Fruit fly (Drosophila melanogaster) whole organism, embryonic: Measurements from ENCODE around the gene Arl5.

Experiments
- Asciz ChIP-seq: fragments of 200-800 bp; sonication (Bioruptor generic); optimal IDR thresholded peaks from 2 replicates; lab custom pipeline; 2017; ENCODE audit warnings: missing biosample characterization, mild to moderate bottlenecking, missing genetic modification characterization, missing genetic modification reagents
- Blimp-1 ChIP-seq: fragments of 200-800 bp; sonication (Bioruptor generic); optimal IDR thresholded peaks from 3 replicates; lab custom pipeline; 2018; ENCODE audit warnings: missing biosample characterization, missing genetic modification characterization, mild to moderate bottlenecking, moderate library complexity, missing genetic modification reagents
- Bteb2 ChIP-seq: fragments of 200-800 bp; sonication (Bioruptor generic); optimal IDR thresholded peaks from 2 replicates; lab custom pipeline; 2016; ENCODE audit warnings: missing biosample characterization, missing genetic modification characterization
- CG10366 ChIP-seq: fragments of 200-800 bp; sonication (Bioruptor generic); IDR thresholded peaks from 2 replicates; pipeline ENCODE4 v1.3.6; 2022; ENCODE audit warnings: missing biosample characterization, missing genetic modification characterization
- CG12659 ChIP-seq: fragments of 200-800 bp; sonication (Bioruptor generic); optimal IDR thresholded peaks from 3 replicates; lab custom pipeline; 2017; ENCODE audit warnings: mild to moderate bottlenecking, missing biosample characterization, missing genetic modification reagents, missing genetic modification characterization
- CG12769 ChIP-seq: fragments of 200-800 bp; sonication (Bioruptor generic); optimal IDR thresholded peaks from 2 replicates; lab custom pipeline; 2019; ENCODE audit warnings: missing biosample characterization, mild to moderate bottlenecking, missing genetic modification characterization, moderate library complexity
- CG13287 ChIP-seq: fragments of 200-800 bp; sonication (Bioruptor generic); IDR thresholded peaks from 2 replicates; pipeline ENCODE4 v1.3.6; 2022; ENCODE audit warnings: missing biosample characterization, missing genetic modification characterization; ENCODE audit not compliant: partially characterized antibody
- CG14710 ChIP-seq: fragments of 200-800 bp; sonication (Bioruptor generic); optimal IDR thresholded peaks from 3 replicates; lab custom pipeline; 2019; ENCODE audit warnings: missing biosample characterization, mild to moderate bottlenecking, missing genetic modification characterization, moderate library complexity
- CG1602 ChIP-seq: fragments of 200-800 bp; sonication (Bioruptor generic); optimal IDR thresholded peaks from 3 replicates; lab custom pipeline; 2016; ENCODE audit warnings: missing biosample characterization, missing genetic modification characterization
- CG18599 ChIP-seq: fragments of 200-800 bp; sonication (Bioruptor generic); optimal IDR thresholded peaks from 3 replicates; lab custom pipeline; 2017; ENCODE audit warnings: missing biosample characterization, missing genetic modification characterization, mild to moderate bottlenecking, moderate library complexity, missing genetic modification reagents
- CG4328 ChIP-seq: fragments of 200-800 bp; sonication (Bioruptor generic); optimal IDR thresholded peaks from 3 replicates; lab custom pipeline; 2017; ENCODE audit warnings: missing biosample characterization, missing genetic modification reagents, missing genetic modification characterization
- CG7372 ChIP-seq: fragments of 200-800 bp; sonication (Bioruptor generic); IDR thresholded peaks from 2 replicates; pipeline ENCODE4 v1.3.6; 2022; ENCODE audit warnings: missing biosample characterization, missing genetic modification characterization
- CG9876 ChIP-seq: fragments of 200-800 bp; sonication (Bioruptor generic); optimal IDR thresholded peaks from 2 replicates; lab custom pipeline; 2016; ENCODE audit warnings: missing biosample characterization, missing genetic modification characterization
- D19B ChIP-seq: fragments of 200-800 bp; sonication (Bioruptor generic); optimal IDR thresholded peaks from 2 replicates; lab custom pipeline; 2017; ENCODE audit warnings: missing biosample characterization, mild to moderate bottlenecking, missing genetic modification characterization
- Dek ChIP-seq: fragments of 200-800 bp; sonication (Bioruptor generic); optimal IDR thresholded peaks from 3 replicates; lab custom pipeline; 2019; ENCODE audit warnings: missing biosample characterization, mild to moderate bottlenecking, missing genetic modification characterization, moderate library complexity
- Doc3 ChIP-seq: fragments of 200-800 bp; sonication (Bioruptor generic); IDR thresholded peaks from 3 replicates; pipeline ENCODE4 v1.3.6; 2022; ENCODE audit warnings: missing biosample characterization, missing genetic modification characterization; ENCODE audit not compliant: partially characterized antibody
- Elba2 ChIP-seq: fragments of 200-800 bp; sonication (Bioruptor generic); optimal IDR thresholded peaks from 3 replicates; lab custom pipeline; 2016; ENCODE audit warnings: missing biosample characterization, missing genetic modification characterization
- Ets97D ChIP-seq: fragments of 200-800 bp; sonication (Bioruptor generic); optimal IDR thresholded peaks from 3 replicates; lab custom pipeline; 2016; ENCODE audit warnings: missing biosample characterization, missing genetic modification characterization
- Fer3 ChIP-seq: fragments of 200-800 bp; sonication (Bioruptor generic); optimal IDR thresholded peaks from 2 replicates; lab custom pipeline; 2018; ENCODE audit warnings: missing biosample characterization, mild to moderate bottlenecking, missing genetic modification characterization, moderate library complexity
- H2.0 ChIP-seq: fragments of 200-800 bp; sonication (Bioruptor generic); IDR thresholded peaks from 2 replicates; pipeline ENCODE4 v1.3.6; 2022; ENCODE audit warnings: missing biosample characterization, missing genetic modification characterization
- HLH4C ChIP-seq: fragments of 200-800 bp; sonication (Bioruptor generic); IDR thresholded peaks from 3 replicates; pipeline ENCODE4 v1.3.6; 2022; ENCODE audit warnings: missing biosample characterization, missing genetic modification characterization; ENCODE audit not compliant: partially characterized antibody
- Lhr ChIP-seq: fragments of 200-800 bp; sonication (Bioruptor generic); optimal IDR thresholded peaks from 3 replicates; lab custom pipeline; 2017; ENCODE audit warnings: mild to moderate bottlenecking, missing biosample characterization, missing genetic modification reagents, missing genetic modification characterization
- NC2β ChIP-seq: fragments of 200-800 bp; sonication (Bioruptor generic); optimal IDR thresholded peaks from 2 replicates; lab custom pipeline; 2016; ENCODE audit warnings: missing biosample characterization, missing genetic modification characterization
- Optix ChIP-seq: fragments of 200-800 bp; sonication (Bioruptor generic); IDR thresholded peaks from 3 replicates; pipeline ENCODE4 v1.3.6; 2022; ENCODE audit warnings: missing biosample characterization, missing genetic modification characterization
- Spps ChIP-seq: fragments of 200-800 bp; sonication (Bioruptor generic); optimal IDR thresholded peaks from 2 replicates; lab custom pipeline; 2018; ENCODE audit warnings: missing biosample characterization, mild to moderate bottlenecking, missing genetic modification characterization
- al ChIP-seq: fragments of 200-800 bp; sonication (Bioruptor generic); IDR thresholded peaks from 2 replicates; pipeline ENCODE4 v1.3.6; 2022; ENCODE audit warnings: missing biosample characterization, missing genetic modification characterization
- ap ChIP-seq: fragments of 200-800 bp; sonication (Bioruptor generic); IDR thresholded peaks from 2 replicates; pipeline ENCODE4 v1.3.6; 2022; ENCODE audit warnings: missing biosample characterization, missing genetic modification characterization
- ara ChIP-seq: fragments of 200-800 bp; sonication (Bioruptor generic); IDR thresholded peaks from 2 replicates; pipeline ENCODE4 v1.3.6; 2022; ENCODE audit warnings: missing biosample characterization, missing genetic modification characterization
- ase ChIP-seq: fragments of 200-800 bp; sonication (Bioruptor generic); IDR thresholded peaks from 3 replicates; pipeline ENCODE4 v1.3.6; 2022; ENCODE audit warnings: missing biosample characterization, missing genetic modification characterization
- bigmax ChIP-seq: fragments of 200-800 bp; sonication (Bioruptor generic); optimal IDR thresholded peaks from 2 replicates; lab custom pipeline; 2018; ENCODE audit warnings: missing biosample characterization, mild to moderate bottlenecking, missing genetic modification characterization
- cas ChIP-seq: fragments of 200-800 bp; sonication (Bioruptor generic); IDR thresholded peaks from 2 replicates; pipeline ENCODE4 v1.3.6; 2022; ENCODE audit warnings: missing biosample characterization, missing genetic modification characterization
- chinmo ChIP-seq: fragments of 200-800 bp; sonication (Bioruptor generic); IDR thresholded peaks from 4 replicates; pipeline ENCODE4 v1.3.6; 2022; ENCODE audit warnings: missing biosample characterization, missing genetic modification characterization; ENCODE audit not compliant: partially characterized antibody
- croc ChIP-seq: fragments of 200-800 bp; sonication (Bioruptor generic); conservative IDR thresholded peaks from 3 replicates; pipeline ENCODE4 v1.3.6; 2022; ENCODE audit warnings: missing biosample characterization, missing genetic modification characterization
- cwo ChIP-seq: fragments of 200-800 bp; sonication (Bioruptor generic); optimal IDR thresholded peaks from 3 replicates; lab custom pipeline; 2017; ENCODE audit warnings: missing biosample characterization, missing genetic modification characterization, mild to moderate bottlenecking, moderate library complexity, missing genetic modification reagents
- dimm ChIP-seq: fragments of 200-800 bp; sonication (Bioruptor generic); IDR thresholded peaks from 2 replicates; pipeline ENCODE4 v1.3.6; 2022; ENCODE audit warnings: missing biosample characterization, missing genetic modification characterization
- disco-r ChIP-seq: fragments of 200-800 bp; sonication (Bioruptor generic); optimal IDR thresholded peaks from 2 replicates; lab custom pipeline; 2016; ENCODE audit warnings: missing biosample characterization, missing genetic modification characterization
- en ChIP-seq: fragments of 200-800 bp; sonication (Bioruptor generic); optimal IDR thresholded peaks from 2 replicates; lab custom pipeline; 2016; ENCODE audit warnings: missing biosample characterization, missing genetic modification characterization
- exex ChIP-seq: fragments of 200-800 bp; sonication (Bioruptor generic); optimal IDR thresholded peaks from 4 replicates; lab custom pipeline; 2018; ENCODE audit warnings: missing biosample characterization, mild to moderate bottlenecking, missing genetic modification characterization, moderate library complexity
- hbn ChIP-seq: fragments of 200-800 bp; sonication (Bioruptor generic); IDR thresholded peaks from 2 replicates; pipeline ENCODE4 v1.3.6; 2022; ENCODE audit warnings: missing biosample characterization, missing genetic modification characterization; ENCODE audit not compliant: partially characterized antibody
- her ChIP-seq: fragments of 200-800 bp; sonication (Bioruptor generic); optimal IDR thresholded peaks from 2 replicates; lab custom pipeline; 2016; ENCODE audit warnings: missing biosample characterization, missing genetic modification characterization
- ind ChIP-seq: fragments of 200-800 bp; sonication (Bioruptor generic); optimal IDR thresholded peaks from 3 replicates; lab custom pipeline; 2016; ENCODE audit warnings: missing biosample characterization, missing genetic modification characterization
- jigr1 ChIP-seq: fragments of 200-800 bp; sonication (Bioruptor generic); IDR thresholded peaks from 3 replicates; pipeline ENCODE4 v1.3.6; 2022; ENCODE audit warnings: missing biosample characterization, missing genetic modification characterization
- kay ChIP-seq: fragments of 200-800 bp; sonication (Bioruptor generic); optimal IDR thresholded peaks from 2 replicates; lab custom pipeline; 2016; ENCODE audit warnings: missing biosample characterization, missing genetic modification characterization
- kni ChIP-seq: fragments of 200-800 bp; sonication (Bioruptor generic); optimal IDR thresholded peaks from 3 replicates; lab custom pipeline; 2017; ENCODE audit warnings: mild to moderate bottlenecking, missing biosample characterization, missing genetic modification reagents, missing genetic modification characterization
- nau ChIP-seq: fragments of 200-800 bp; sonication (Bioruptor generic); optimal IDR thresholded peaks from 3 replicates; lab custom pipeline; 2017; ENCODE audit warnings: missing biosample characterization, mild to moderate bottlenecking, missing genetic modification characterization, missing genetic modification reagents
- psq ChIP-seq: fragments of 200-800 bp; sonication (Bioruptor generic); optimal IDR thresholded peaks from 2 replicates; lab custom pipeline; 2017; ENCODE audit warnings: missing biosample characterization, missing genetic modification characterization
- repo ChIP-seq: fragments of 200-800 bp; sonication (Bioruptor generic); optimal IDR thresholded peaks from 2 replicates; lab custom pipeline; 2016; ENCODE audit warnings: missing biosample characterization, missing genetic modification characterization
- shn ChIP-seq: fragments of 200-800 bp; sonication (Bioruptor generic); optimal IDR thresholded peaks from 3 replicates; lab custom pipeline; 2016; ENCODE audit warnings: missing biosample characterization, missing genetic modification characterization
- sqz ChIP-seq: fragments of 200-800 bp; sonication (Bioruptor generic); optimal IDR thresholded peaks from 3 replicates; lab custom pipeline; 2018; ENCODE audit warnings: missing biosample characterization, mild to moderate bottlenecking, missing genetic modification characterization
- stc ChIP-seq: fragments of 200-800 bp; sonication (Bioruptor generic); IDR thresholded peaks from 2 replicates; pipeline ENCODE4 v1.3.6; 2022; ENCODE audit warnings: missing biosample characterization, missing genetic modification characterization
- wdn ChIP-seq: fragments of 200-800 bp; sonication (Bioruptor generic); IDR thresholded peaks from 2 replicates; pipeline ENCODE4 v1.3.6; 2022; ENCODE audit warnings: missing biosample characterization, missing genetic modification characterization

Arl5 gene

dm6 chr3L:8308891-8309352, 9.3 kb upstream of the Arl5 start, which contains the start of gene BI-1 (continued):
- TF ChIP-seq ase (no peak), Elba2 (GFP tag; lab: Kevin White, UChicago) (no peak), NC2β (GFP tag; lab: Kevin White, UChicago) (no peak), Ets97D (GFP tag; lab: Kevin White, UChicago) (peak; percentile 9), wdn (no peak), CG9876 (no peak), CG12659 (GFP tag; lab: Kevin White, UChicago) (peak; percentile 80), nau (GFP tag; lab: Kevin White, UChicago) (no peak), CG7372 (GFP tag; lab: Robert Waterston, UW) (no peak), ara (GFP tag; lab: Robert Waterston, UW) (no peak), CG10366 (0 out of 2 replicates have a peak, but pooled peaks have one; percentile 7), Doc3 (GFP tag; lab: Robert Waterston, UW) (no peak), Spps (tag; lab: Kevin White, UChicago) (no peak), sqz (GFP tag; lab: Kevin White, UChicago) (no peak), H2.0 (GFP tag; lab: Robert Waterston, UW) (no peak), CG1602 (GFP tag; lab: Kevin White, UChicago) (peak; percentile 43), her (GFP tag; lab: Kevin White, UChicago) (peak; percentile 14), repo (no peak), shn (no peak), Optix (GFP tag; lab: Robert Waterston, UW) (no peak), CG18599 (GFP tag; lab: Kevin White, UChicago) (peak; percentile 81), kni (peak; percentile 83), disco-r (GFP tag; lab: Kevin White, UChicago) (peak; percentile 23), exex (peak; percentile 54), Fer3 (tag; lab: Kevin White, UChicago) (peak; percentile 69), CG13287 (GFP tag; lab: Robert Waterston, UW) (no peak), dimm (GFP tag; lab: Robert Waterston, UW) (no peak), Lhr (GFP tag; lab: Kevin White, UChicago) (peak; percentile 26), kay (GFP tag; lab: Kevin White, UChicago) (peak; percentile 80), Asciz (GFP tag; lab: Kevin White, UChicago) (no peak), cas (no peak), stc (GFP tag; lab: Robert Waterston, UW) (no peak), psq (no peak), HLH4C (GFP tag; lab: Robert Waterston, UW) (no peak), cwo (GFP tag; lab: Kevin White, UChicago) (peak; percentile 63), Dek (tag; lab: Kevin White, UChicago) (peak; percentile 69), CG14710 (tag; lab: Kevin White, UChicago) (peak; percentile 82), chinmo (GFP tag; lab: Robert Waterston, UW) (no peak), Blimp-1 (GFP tag; lab: Kevin White, UChicago) (no peak), D19B (peak; percentile 58), CG12769 (tag; lab: Kevin White, UChicago) (no peak), bigmax (GFP tag; lab: Kevin White, UChicago) (no peak), ap (GFP tag; lab: Robert Waterston, UW) (no peak), al (GFP tag; lab: Robert Waterston, UW) (peak; percentile 53), jigr1 (GFP tag; lab: Robert Waterston, UW) (no peak), en (GFP tag; lab: Kevin White, UChicago) (no peak), Bteb2 (GFP tag; lab: Kevin White, UChicago) (no peak), hbn (GFP tag; lab: Robert Waterston, UW) (0 out of 2 replicates have a peak, but pooled peaks have one; percentile 16), croc (GFP tag; lab: Robert Waterston, UW) (peak; percentile 16; the same call in 1 of the 3 replicates), ind (peak; percentile 65), CG4328 (GFP tag; lab: Kevin White, UChicago) (peak; percentile 67)
